Fruit fly (Drosophila melanogaster): Measurements from ENCODE around the gene Ibf2.

Ibf2 gene

DNA sequence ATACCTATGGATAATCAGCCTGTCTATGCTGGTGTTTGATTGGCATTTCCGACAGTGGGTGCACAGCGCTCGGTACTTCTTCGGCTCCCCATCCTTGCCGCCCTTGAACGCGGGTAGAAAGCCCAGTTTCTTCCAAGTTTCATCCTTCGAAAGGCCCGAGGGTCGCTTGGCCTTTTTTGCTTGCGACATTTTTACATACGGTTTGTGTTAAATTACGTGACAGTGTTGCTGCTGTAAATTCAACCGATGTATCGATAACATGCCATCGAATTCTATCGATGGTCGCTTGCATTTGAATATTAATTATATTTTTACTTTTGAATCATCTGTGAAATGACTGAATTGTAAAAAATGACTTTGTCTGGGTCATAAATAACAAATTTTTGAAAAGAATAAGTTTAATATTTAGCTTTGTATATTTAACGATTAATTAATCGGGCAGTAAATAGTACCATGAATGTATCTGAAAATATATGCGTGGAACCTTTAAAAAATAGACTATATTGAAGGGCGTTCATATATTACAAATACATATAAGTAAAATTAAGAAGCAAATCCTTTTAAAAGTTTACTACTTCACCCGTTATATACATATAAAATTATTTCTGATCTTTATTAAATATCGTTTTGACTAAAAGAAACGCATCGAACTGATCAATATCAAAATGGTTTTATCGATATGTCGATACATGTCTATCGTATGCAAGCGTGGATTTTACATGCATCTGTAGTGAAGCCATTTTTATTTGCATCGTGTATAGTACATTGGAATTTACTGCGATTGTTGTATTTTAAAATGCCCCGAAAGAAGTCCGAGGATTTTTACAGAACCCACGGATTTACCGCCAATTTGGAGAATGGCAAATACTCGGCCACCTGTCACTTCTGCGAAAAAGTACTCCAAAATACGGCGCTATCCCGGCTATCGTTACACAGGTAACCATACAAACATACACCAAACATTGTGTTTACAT, at the start of gene Ibf2, which contains the start of gene Ibf1 (continued):
- peak; percentile 86 for TF ChIP-seq CG18476 (GFP tag; optimal IDR thresholded peaks at IDR 0.05)
- no peak for TF ChIP-seq CG4730 (GFP tag; IDR thresholded peaks at IDR 0.05)
- no peak for TF ChIP-seq Abd-B (GFP tag; optimal IDR thresholded peaks at IDR 0.05)
- TF ChIP-seq CG17612 (GFP tag; IDR thresholded peaks at IDR 0.05), result no peak
- no peak for TF ChIP-seq CG1647 (GFP tag; optimal IDR thresholded peaks at IDR 0.05)
- no peak for TF ChIP-seq kah (GFP tag; optimal IDR thresholded peaks at IDR 0.05)
- TF ChIP-seq D19B (GFP tag; optimal IDR thresholded peaks at IDR 0.05), result no peak
- no peak for TF ChIP-seq shn (GFP tag; optimal IDR thresholded peaks at IDR 0.05)
- no peak for TF ChIP-seq CG15269 (tag; optimal IDR thresholded peaks at IDR 0.05)
- no peak for TF ChIP-seq CG16815 (GFP tag; optimal IDR thresholded peaks at IDR 0.05)
- TF ChIP-seq CG12236 (GFP tag; optimal IDR thresholded peaks at IDR 0.05), result no peak
- no peak for TF ChIP-seq CG30431 (GFP tag; optimal IDR thresholded peaks at IDR 0.05)
- no peak for TF ChIP-seq dysf (GFP tag; IDR thresholded peaks at IDR 0.05)
- no peak for TF ChIP-seq dan (GFP tag; IDR thresholded peaks at IDR 0.05)
- TF ChIP-seq CG6813 (GFP tag; optimal IDR thresholded peaks at IDR 0.05), result no peak
- peak; percentile 72 for TF ChIP-seq Doc3 (GFP tag; IDR thresholded peaks at IDR 0.05; ENCODE audit: partially characterized antibody)
- TF ChIP-seq vvl (GFP tag; IDR thresholded peaks at IDR 0.05), result peak; percentile 35; the same call in 1 of the 2 replicates
- no peak for TF ChIP-seq CG13624 (GFP tag; optimal IDR thresholded peaks at IDR 0.05)
- no peak for TF ChIP-seq ranshi (GFP tag; IDR thresholded peaks at IDR 0.05)
- no peak for TF ChIP-seq ap (GFP tag; IDR thresholded peaks at IDR 0.05)
- TF ChIP-seq CG8924 (tag; optimal IDR thresholded peaks at IDR 0.05), result no peak
- no peak for TF ChIP-seq CG34376 (GFP tag; optimal IDR thresholded peaks at IDR 0.05)
- no peak for TF ChIP-seq grau (tag; optimal IDR thresholded peaks at IDR 0.05)
- peak; percentile 82 for TF ChIP-seq hb (GFP tag; IDR thresholded peaks at IDR 0.05; ENCODE audit: partially characterized antibody)
- no peak for TF ChIP-seq onecut (GFP tag; IDR thresholded peaks at IDR 0.05)
- TF ChIP-seq tio (GFP tag; optimal IDR thresholded peaks at IDR 0.05), result no peak
- no peak for TF ChIP-seq Fer1 (GFP tag; optimal IDR thresholded peaks at IDR 0.05)
- no peak for TF ChIP-seq CG30403 (GFP tag; optimal IDR thresholded peaks at IDR 0.05)
- no peak for TF ChIP-seq Jarid2 (GFP tag; optimal IDR thresholded peaks at IDR 0.05)
- TF ChIP-seq CG18599 (GFP tag; optimal IDR thresholded peaks at IDR 0.05), result no peak
- no peak for TF ChIP-seq CG33213 (GFP tag; optimal IDR thresholded peaks at IDR 0.05)
- no peak for TF ChIP-seq wor (GFP tag; IDR thresholded peaks at IDR 0.05)
- no peak for TF ChIP-seq CG4424 (GFP tag; optimal IDR thresholded peaks at IDR 0.05)
- no peak for TF ChIP-seq lmd (GFP tag; IDR thresholded peaks at IDR 0.05)
- no peak for TF ChIP-seq CG17802 (tag; optimal IDR thresholded peaks at IDR 0.05)
- TF ChIP-seq Doc2 (GFP tag; IDR thresholded peaks at IDR 0.05), result no peak
- TF ChIP-seq oc (tag; optimal IDR thresholded peaks at IDR 0.05), result no peak
- TF ChIP-seq CG11723 (GFP tag; optimal IDR thresholded peaks at IDR 0.05), result no peak
- TF ChIP-seq salm (tag; optimal IDR thresholded peaks at IDR 0.05), result no peak
- no peak for TF ChIP-seq CG10431 (GFP tag; optimal IDR thresholded peaks at IDR 0.05)
- no peak for TF ChIP-seq CG4328 (GFP tag; optimal IDR thresholded peaks at IDR 0.05)
- TF ChIP-seq maf-S (GFP tag; optimal IDR thresholded peaks at IDR 0.05), result no peak
- no peak for TF ChIP-seq mirr (GFP tag; optimal IDR thresholded peaks at IDR 0.05)
- TF ChIP-seq ken (GFP tag; IDR thresholded peaks at IDR 0.05), result no peak
- no peak for TF ChIP-seq Chrac-16 (GFP tag; optimal IDR thresholded peaks at IDR 0.05)
- no peak for TF ChIP-seq CG32767 (GFP tag; IDR thresholded peaks at IDR 0.05)
- TF ChIP-seq E2f1 (GFP tag; IDR thresholded peaks at IDR 0.05), result no peak
- TF ChIP-seq CG14965 (GFP tag; optimal IDR thresholded peaks at IDR 0.05; ENCODE audit: borderline replicate concordance), result no peak
- no peak for TF ChIP-seq tll (GFP tag; optimal IDR thresholded peaks at IDR 0.05)

All from whole organism, embryonic.